Fruit fly (Drosophila melanogaster): Measurements from ENCODE around the gene CG17122.

The CG17122 gene

DNA sequence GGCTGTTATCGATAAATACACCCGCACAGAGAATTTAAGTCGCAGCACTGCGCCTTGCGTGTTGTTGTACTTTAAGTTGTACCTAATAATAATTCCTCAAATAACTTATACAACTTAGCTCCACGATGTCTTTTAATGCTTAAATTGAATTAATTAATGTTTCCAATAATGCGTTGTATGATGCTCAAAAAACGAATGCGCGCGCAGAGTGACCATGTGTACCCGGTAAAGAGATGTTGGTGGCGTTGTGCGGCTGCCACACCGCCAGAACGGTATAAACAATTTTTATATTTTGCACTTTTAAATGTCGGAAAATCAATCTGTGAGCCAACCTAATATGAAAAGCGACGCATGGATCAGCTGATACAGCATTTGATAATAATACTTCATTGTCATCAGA, 49.0 kb downstream of the CG17122 start:
- TF ChIP-seq CG6808 (GFP tag; optimal IDR thresholded peaks at IDR 0.05): no peak
- TF ChIP-seq Sox102F (GFP tag; optimal IDR thresholded peaks at IDR 0.05): no peak
- TF ChIP-seq Hr4 (GFP tag; optimal IDR thresholded peaks at IDR 0.05): no peak
- no peak for TF ChIP-seq CG3919 (GFP tag; optimal IDR thresholded peaks at IDR 0.05)
- TF ChIP-seq CG6276 (GFP tag; optimal IDR thresholded peaks at IDR 0.05): no peak
- no peak for TF ChIP-seq lz (GFP tag; optimal IDR thresholded peaks at IDR 0.05)
- TF ChIP-seq Eip93F (GFP tag; optimal IDR thresholded peaks at IDR 0.05): no peak
- no peak for TF ChIP-seq CG7368 (GFP tag; optimal IDR thresholded peaks at IDR 0.05)
- no peak for TF ChIP-seq CG4318 (GFP tag; optimal IDR thresholded peaks at IDR 0.05)
- TF ChIP-seq Ets96B (tag; optimal IDR thresholded peaks at IDR 0.05): no peak
- no peak for TF ChIP-seq fkh (GFP tag; optimal IDR thresholded peaks at IDR 0.05)
- TF ChIP-seq OdsH (GFP tag; optimal IDR thresholded peaks at IDR 0.05): no peak
- no peak for TF ChIP-seq ss (GFP tag; optimal IDR thresholded peaks at IDR 0.05)
- no peak for TF ChIP-seq CG11294 (GFP tag; IDR thresholded peaks at IDR 0.05)
- no peak for TF ChIP-seq CG8119 (GFP tag; IDR thresholded peaks at IDR 0.05)

DNA sequence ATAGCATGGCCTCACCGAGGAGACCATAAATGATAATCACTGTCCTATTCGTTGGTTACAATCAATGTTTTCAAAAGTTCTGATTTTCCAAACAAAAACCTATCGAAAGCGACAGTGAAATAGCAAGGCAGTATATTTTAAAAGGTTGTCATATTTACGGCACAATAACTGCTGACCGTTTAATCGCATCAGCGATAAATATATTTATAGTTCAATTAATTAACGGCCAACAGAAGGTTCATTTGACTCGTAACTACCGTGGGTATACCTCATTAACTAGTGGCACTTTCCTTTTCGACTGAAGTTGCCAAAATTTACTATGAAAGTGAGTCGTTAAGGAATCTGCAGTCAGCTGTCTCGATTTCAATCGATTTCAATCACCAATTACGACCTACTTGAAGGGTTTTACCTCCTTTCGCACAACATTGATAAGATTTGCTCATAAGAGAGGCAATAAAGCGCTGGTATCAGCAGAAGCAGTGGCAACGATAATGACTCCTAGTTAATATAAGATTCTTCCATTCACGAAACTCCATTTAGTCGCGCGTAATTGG, 51.7 kb downstream of the CG17122 start, which contains the start of gene CG17147:
Gene CG17147, plus strand, starts transcription at position 535 of the 554 bp plus-strand sequence.
- TF ChIP-seq CG11902 (GFP tag; optimal IDR thresholded peaks at IDR 0.05) (no peak), Lpt (GFP tag; optimal IDR thresholded peaks at IDR 0.05) (no peak), Ets21C (GFP tag; optimal IDR thresholded peaks at IDR 0.05) (no peak), Blimp-1 (GFP tag; optimal IDR thresholded peaks at IDR 0.05) (no peak), CG7368 (GFP tag; optimal IDR thresholded peaks at IDR 0.05) (no peak), CG11762 (GFP tag; optimal IDR thresholded peaks at IDR 0.05; ENCODE audit: insufficient read depth) (no peak), OdsH (GFP tag; optimal IDR thresholded peaks at IDR 0.05) (no peak), fkh (GFP tag; optimal IDR thresholded peaks at IDR 0.05) (no peak), CG8319 (GFP tag; optimal IDR thresholded peaks at IDR 0.05) (no peak), acj6 (GFP tag; optimal IDR thresholded peaks at IDR 0.05) (no peak)
